Fruit fly (Drosophila melanogaster) Kc167 (cell line): ENCODE results near the gene CG31643.

Experiments used
- Myc ChIP-seq: fragments of >200 bp; optimal IDR thresholded peaks from 2 replicates; lab custom pipeline; 2017; ENCODE audit warnings: missing external identifiers
- Sin3A ChIP-seq: fragments of >200 bp; optimal IDR thresholded peaks from 2 replicates; lab custom pipeline; 2018; ENCODE audit warnings: missing external identifiers
- h ChIP-seq: fragments of >200 bp; optimal IDR thresholded peaks from 3 replicates; lab custom pipeline; 2018; ENCODE audit warnings: missing external identifiers
- insv ChIP-seq: fragments of >200 bp; optimal IDR thresholded peaks from 3 replicates; lab custom pipeline; 2018; ENCODE audit warnings: missing external identifiers
- psq ChIP-seq: fragments of >200 bp; optimal IDR thresholded peaks from 2 replicates; lab custom pipeline; 2017; ENCODE audit warnings: missing external identifiers
- ttk ChIP-seq: sonication (Bioruptor generic); optimal IDR thresholded peaks from 2 replicates; lab custom pipeline; 2017; ENCODE audit warnings: missing external identifiers

Gene CG31643

DNA sequence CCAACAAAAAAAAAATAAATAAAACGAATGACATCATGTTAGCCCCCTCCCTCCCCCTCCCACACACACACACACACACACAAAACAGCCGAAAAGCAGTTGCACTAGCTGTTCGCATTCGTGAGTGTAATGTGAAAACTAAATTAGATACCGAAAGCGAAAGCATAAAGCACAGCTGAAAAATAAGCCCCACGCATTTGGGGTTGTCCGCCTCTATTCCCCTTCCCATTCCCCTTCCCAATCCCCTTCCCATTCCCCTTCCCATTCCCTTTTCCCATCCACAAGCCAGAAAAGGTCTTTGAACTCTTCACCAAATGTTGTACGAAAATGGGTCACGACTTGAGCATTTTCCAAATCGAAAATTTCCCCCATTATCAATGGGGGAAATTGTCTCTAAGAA is 37.4 kb downstream of the CG31643 start:
- TF ChIP-seq h (lab: Kevin White, UChicago) (no peak), insv (lab: Kevin White, UChicago) (no peak), Myc (lab: Kevin White, UChicago) (no peak), Sin3A (lab: Kevin White, UChicago) (no peak), psq (lab: Kevin White, UChicago) (no peak), ttk (no peak)

DNA sequence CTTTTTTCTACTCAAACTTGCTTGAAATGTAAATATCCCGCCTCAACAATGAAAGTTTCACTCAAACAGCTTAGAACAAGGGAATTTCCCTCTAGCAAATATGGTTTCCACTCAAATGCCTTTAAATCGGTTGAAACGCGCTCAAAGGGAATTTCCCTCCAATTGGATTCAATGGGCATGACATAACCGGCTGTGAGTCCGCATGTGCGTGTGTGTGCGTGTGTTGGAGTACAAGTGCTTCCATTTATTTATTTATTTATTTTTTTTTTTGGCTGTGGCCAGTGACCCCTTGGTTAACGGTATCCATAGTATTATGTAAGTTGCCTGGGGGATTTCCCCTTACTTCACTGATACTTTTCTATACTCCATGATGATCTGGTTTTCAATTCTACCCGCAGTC is 38.2 kb downstream of the CG31643 start:
- no peak for TF ChIP-seq Sin3A (lab: Kevin White, UChicago)
- no peak for TF ChIP-seq psq (lab: Kevin White, UChicago)
- no peak for TF ChIP-seq ttk
- TF ChIP-seq insv (lab: Kevin White, UChicago), result no peak
- TF ChIP-seq h (lab: Kevin White, UChicago), result no peak
- no peak for TF ChIP-seq Myc (lab: Kevin White, UChicago)

DNA sequence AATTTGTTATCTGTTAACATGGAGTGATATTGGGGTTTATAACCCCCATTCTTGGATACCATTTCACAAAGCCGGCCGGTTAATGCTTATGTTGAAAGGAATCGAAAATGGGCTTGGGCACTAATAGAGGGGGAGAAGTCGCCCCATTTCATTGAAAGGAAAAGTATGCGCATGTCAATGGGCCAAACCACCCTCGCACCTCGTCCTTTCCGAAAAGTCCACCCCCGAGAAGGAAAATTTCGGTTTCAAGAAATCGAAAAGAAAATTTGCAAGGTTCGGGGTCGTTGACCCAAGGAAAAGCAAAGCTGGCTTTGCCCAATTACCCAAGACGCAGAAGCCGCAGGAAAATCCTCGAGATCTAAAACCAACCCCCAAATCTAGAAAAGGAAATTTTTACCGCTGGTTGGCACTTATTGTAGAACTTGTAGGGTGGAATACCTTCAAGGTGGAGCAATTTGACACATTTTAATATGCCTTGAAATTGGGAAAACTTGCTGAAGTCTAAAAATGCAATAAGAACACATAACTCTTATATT is 39.0 kb downstream of the CG31643 start:
- TF ChIP-seq Myc (lab: Kevin White, UChicago), result no peak
- TF ChIP-seq Sin3A (lab: Kevin White, UChicago), result no peak
- no peak for TF ChIP-seq insv (lab: Kevin White, UChicago)
- no peak for TF ChIP-seq ttk
- no peak for TF ChIP-seq h (lab: Kevin White, UChicago)
- TF ChIP-seq psq (lab: Kevin White, UChicago), result no peak

- TF ChIP-seq Myc (lab: Kevin White, UChicago) (no peak), ttk (no peak), insv (lab: Kevin White, UChicago) (no peak), Sin3A (lab: Kevin White, UChicago) (no peak), h (lab: Kevin White, UChicago) (no peak), psq (lab: Kevin White, UChicago) (no peak)
Observed at dm6 chr2L:6077632-6078031, 39.7 kb downstream of the CG31643 start.

- TF ChIP-seq Sin3A (lab: Kevin White, UChicago) (no peak), Myc (lab: Kevin White, UChicago) (no peak)
Observed at dm6 chr2L:6078757-6079351, 40.9 kb downstream of the CG31643 start.

- TF ChIP-seq ttk, result no peak
- no peak for TF ChIP-seq h (lab: Kevin White, UChicago)
- no peak for TF ChIP-seq psq (lab: Kevin White, UChicago)
- TF ChIP-seq insv (lab: Kevin White, UChicago), result no peak
- no peak for TF ChIP-seq Myc (lab: Kevin White, UChicago)
- no peak for TF ChIP-seq Sin3A (lab: Kevin White, UChicago)
Observed at dm6 chr2L:6080329-6080728, 42.4 kb downstream of the CG31643 start.

DNA sequence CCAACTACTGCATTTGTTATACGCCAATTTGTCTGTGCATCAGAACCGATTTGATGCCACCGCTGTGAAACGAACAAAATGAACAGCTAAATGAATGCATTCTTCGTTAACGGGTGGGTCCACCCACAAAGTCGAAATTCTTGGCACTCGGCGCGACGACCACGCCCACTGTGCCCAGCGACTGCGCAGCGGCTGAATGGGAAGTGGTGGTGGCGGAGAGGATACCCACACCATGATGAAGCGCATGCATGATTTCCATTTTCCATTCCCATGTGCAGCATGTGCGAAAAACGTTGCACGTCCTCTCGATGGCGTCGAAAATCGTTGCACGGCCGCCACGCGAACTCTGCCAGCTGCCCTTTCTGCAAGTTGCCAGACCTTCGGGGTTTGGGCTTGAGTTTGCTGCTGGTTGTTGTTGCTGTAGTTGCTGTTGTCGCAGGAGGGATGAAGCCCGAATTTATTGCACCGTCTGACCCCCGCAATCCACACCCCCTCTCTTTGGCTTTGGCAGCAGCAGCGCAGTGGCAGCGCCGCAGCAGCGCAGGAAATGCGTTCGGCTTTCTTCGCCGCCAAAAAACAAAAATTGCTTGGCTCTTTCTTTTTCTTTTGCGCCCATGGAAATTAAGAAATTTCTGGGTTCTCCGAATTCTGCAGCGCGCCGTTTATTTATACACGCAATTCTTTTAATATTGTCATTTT is 43.4 kb downstream of the CG31643 start:
- no peak for TF ChIP-seq insv (lab: Kevin White, UChicago)
- TF ChIP-seq psq (lab: Kevin White, UChicago), result no peak
- TF ChIP-seq Sin3A (lab: Kevin White, UChicago), result no peak
- no peak for TF ChIP-seq ttk
- TF ChIP-seq Myc (lab: Kevin White, UChicago), result no peak
- no peak for TF ChIP-seq h (lab: Kevin White, UChicago)

DNA sequence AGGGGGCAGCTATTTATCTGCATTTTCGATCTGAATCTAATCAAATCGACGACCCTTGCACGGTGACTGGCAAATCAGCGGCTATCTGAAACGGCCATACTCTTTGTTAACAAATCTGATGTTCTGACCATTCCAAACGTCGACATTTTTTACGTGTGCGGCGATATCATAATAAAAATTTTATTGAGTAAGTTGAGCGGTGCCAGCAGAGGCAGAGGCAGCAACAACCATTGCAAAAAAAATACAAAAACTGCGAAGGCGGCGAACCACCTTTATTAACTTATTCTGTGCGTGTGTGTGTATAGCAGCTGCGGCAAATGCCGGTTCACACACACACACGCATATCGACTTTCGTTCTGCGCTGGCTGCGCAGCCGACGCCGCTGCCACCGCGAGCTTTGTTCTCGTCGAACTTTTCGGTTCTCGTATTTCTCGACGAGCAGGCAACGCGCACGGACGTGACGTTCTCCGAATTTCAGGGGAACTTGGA is 44.3 kb downstream of the CG31643 start, which contains the start of gene Kr-h1:
Gene Kr-h1, plus strand, starts transcription at position 447 of the 489 bp plus-strand sequence.
- no peak for TF ChIP-seq Myc (lab: Kevin White, UChicago)
- no peak for TF ChIP-seq Sin3A (lab: Kevin White, UChicago)
- TF ChIP-seq psq (lab: Kevin White, UChicago), result no peak
- no peak for TF ChIP-seq h (lab: Kevin White, UChicago)

DNA sequence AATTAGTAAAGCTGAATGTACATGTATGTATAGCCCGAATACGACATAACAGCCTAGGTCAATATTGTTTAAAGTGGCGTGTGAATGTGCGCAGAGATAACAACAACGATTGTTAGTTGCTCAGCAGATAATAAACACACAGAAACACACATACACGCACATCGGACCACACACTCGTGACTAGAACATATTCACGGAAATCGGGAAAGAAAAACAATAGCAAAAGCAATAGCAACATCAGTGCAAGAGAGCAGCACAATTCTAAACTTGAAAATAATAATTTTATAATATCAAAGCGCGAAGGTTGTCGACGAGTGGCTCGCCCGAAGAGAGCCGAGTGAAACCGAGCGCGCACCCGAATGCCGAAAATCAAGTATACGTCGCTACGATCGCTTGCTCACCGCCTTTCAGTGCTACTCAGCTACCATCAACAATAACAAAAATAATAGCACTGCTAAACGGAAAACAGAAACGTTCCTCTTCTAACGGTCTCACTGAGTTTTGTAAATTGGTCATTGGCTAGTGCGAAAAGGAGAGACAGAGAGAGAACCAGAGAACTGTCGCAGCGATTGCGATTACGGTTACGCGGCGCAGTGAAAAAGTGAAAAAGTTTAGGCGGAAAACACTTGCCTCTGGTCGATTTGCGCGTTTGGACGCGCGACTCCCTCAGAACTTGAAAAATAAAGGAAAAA is 45.2 kb downstream of the CG31643 start:
- TF ChIP-seq Sin3A (lab: Kevin White, UChicago) (no peak), h (lab: Kevin White, UChicago) (no peak), Myc (lab: Kevin White, UChicago) (no peak), insv (lab: Kevin White, UChicago) (no peak), ttk (no peak), psq (lab: Kevin White, UChicago) (no peak)

DNA sequence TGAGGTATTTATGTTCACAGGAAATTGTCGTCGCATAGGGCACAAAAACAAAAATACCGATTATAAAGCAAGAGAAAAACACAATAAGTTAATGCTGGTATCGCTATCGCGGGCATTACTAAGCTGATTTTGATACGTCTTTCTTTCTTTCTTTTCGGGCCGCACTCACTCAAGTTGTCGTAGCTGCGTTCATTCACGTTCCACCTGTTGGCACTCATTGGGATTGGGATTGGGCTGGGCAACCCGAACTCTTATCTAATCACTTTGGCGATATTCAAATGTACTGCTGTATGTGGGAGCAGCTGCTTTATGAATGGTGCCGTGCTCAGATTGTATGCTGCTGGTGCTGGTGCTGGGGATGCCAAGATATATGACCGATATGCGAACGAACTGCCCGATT is 46.8 kb downstream of the CG31643 start:
- TF ChIP-seq h (lab: Kevin White, UChicago) (no peak), insv (lab: Kevin White, UChicago) (no peak), psq (lab: Kevin White, UChicago) (no peak), Sin3A (lab: Kevin White, UChicago) (no peak), Myc (lab: Kevin White, UChicago) (no peak), ttk (no peak)

- TF ChIP-seq Sin3A (lab: Kevin White, UChicago) (no peak), insv (lab: Kevin White, UChicago) (no peak), ttk (no peak)
Observed at dm6 chr2L:6085733-6086317, 47.9 kb downstream of the CG31643 start.
